Fruit fly (Drosophila melanogaster) whole organism, embryonic: ENCODE data around the gene CG31683.
A peak's percentile ranks its signal among the peaks of the same experiment; 100 is the strongest.

ENCODE experiments used
- ATbp ChIP-seq: fragments of 200-800 bp; sonication (Bioruptor generic); optimal IDR thresholded peaks from 2 replicates; lab custom pipeline; 2017; ENCODE audit warnings: missing biosample characterization, mild to moderate bottlenecking, missing genetic modification characterization, missing genetic modification reagents
- Adf1 ChIP-seq: fragments of 200-800 bp; sonication (Bioruptor generic); IDR thresholded peaks from 2 replicates; pipeline ENCODE4 v1.3.6; 2022; ENCODE audit warnings: missing biosample characterization, missing genetic modification characterization
- Awh ChIP-seq: fragments of 200-800 bp; sonication (Bioruptor generic); IDR thresholded peaks from 2 replicates; pipeline ENCODE4, ENCODE4 v1.3.6; 2022; ENCODE audit warnings: missing biosample characterization, missing genetic modification characterization
- Blimp-1 ChIP-seq: fragments of 200-800 bp; sonication (Bioruptor generic); optimal IDR thresholded peaks from 3 replicates; lab custom pipeline; 2018; ENCODE audit warnings: missing biosample characterization, missing genetic modification characterization, mild to moderate bottlenecking, moderate library complexity, missing genetic modification reagents
- CG10209 ChIP-seq: fragments of 200-800 bp; sonication (Bioruptor generic); optimal IDR thresholded peaks from 3 replicates; lab custom pipeline; 2017; ENCODE audit warnings: missing biosample characterization, mild to moderate bottlenecking, missing genetic modification characterization, missing genetic modification reagents
- CG10366 ChIP-seq: fragments of 200-800 bp; sonication (Bioruptor generic); IDR thresholded peaks from 2 replicates; pipeline ENCODE4 v1.3.6; 2022; ENCODE audit warnings: missing biosample characterization, missing genetic modification characterization
- CG10959 ChIP-seq: fragments of 200-800 bp; sonication (Bioruptor generic); IDR thresholded peaks from 2 replicates; pipeline ENCODE4 v1.3.6; 2022; ENCODE audit warnings: missing biosample characterization, missing genetic modification characterization
- CG11456 ChIP-seq: fragments of 200-800 bp; sonication (Bioruptor generic); IDR thresholded peaks from 3 replicates; pipeline ENCODE4 v1.3.6; 2022; ENCODE audit warnings: missing biosample characterization, missing genetic modification characterization
- CG12071 ChIP-seq: fragments of 200-800 bp; sonication (Bioruptor generic); optimal IDR thresholded peaks from 3 replicates; lab custom pipeline; 2018; ENCODE audit warnings: missing biosample characterization, mild to moderate bottlenecking, missing genetic modification characterization
- CG12942 ChIP-seq: fragments of 200-800 bp; sonication (Bioruptor generic); optimal IDR thresholded peaks from 3 replicates; lab custom pipeline; 2016; ENCODE audit warnings: missing biosample characterization, missing genetic modification characterization
- CG14710 ChIP-seq: fragments of 200-800 bp; sonication (Bioruptor generic); optimal IDR thresholded peaks from 3 replicates; lab custom pipeline; 2019; ENCODE audit warnings: missing biosample characterization, mild to moderate bottlenecking, missing genetic modification characterization, moderate library complexity
- CG15601 ChIP-seq: fragments of 200-800 bp; sonication (Bioruptor generic); optimal IDR thresholded peaks from 3 replicates; lab custom pipeline; 2019; ENCODE audit warnings: missing biosample characterization, mild to moderate bottlenecking, missing genetic modification characterization, moderate library complexity
- CG1602 ChIP-seq: fragments of 200-800 bp; sonication (Bioruptor generic); optimal IDR thresholded peaks from 3 replicates; lab custom pipeline; 2016; ENCODE audit warnings: missing biosample characterization, missing genetic modification characterization
- CG17612 ChIP-seq: fragments of 200-800 bp; sonication (Bioruptor generic); IDR thresholded peaks from 2 replicates; pipeline ENCODE4 v1.3.6; 2022; ENCODE audit warnings: missing biosample characterization, missing genetic modification characterization
- CG17829 ChIP-seq: fragments of 200-800 bp; optimal IDR thresholded peaks from 2 replicates; lab custom pipeline; 2019; ENCODE audit warnings: missing biosample characterization, mild to moderate bottlenecking, missing genetic modification characterization, moderate library complexity
- CG18262 ChIP-seq: fragments of 200-800 bp; optimal IDR thresholded peaks from 3 replicates; lab custom pipeline; 2019; ENCODE audit warnings: missing biosample characterization, mild to moderate bottlenecking, missing genetic modification characterization, moderate library complexity
- CG2678 ChIP-seq: fragments of 200-800 bp; sonication (Bioruptor generic); optimal IDR thresholded peaks from 3 replicates; lab custom pipeline; 2019; ENCODE audit warnings: missing biosample characterization, mild to moderate bottlenecking, missing genetic modification characterization, moderate library complexity
- CG2712 ChIP-seq: fragments of 200-800 bp; optimal IDR thresholded peaks from 3 replicates; lab custom pipeline; 2019; ENCODE audit warnings: missing biosample characterization, mild to moderate bottlenecking, missing genetic modification characterization, moderate library complexity
- CG4730 ChIP-seq: fragments of 200-800 bp; sonication (Bioruptor generic); IDR thresholded peaks from 2 replicates; pipeline ENCODE4 v1.3.6; 2022; ENCODE audit warnings: missing biosample characterization, missing genetic modification characterization
- CG4820 ChIP-seq: fragments of 200-800 bp; sonication (Bioruptor generic); optimal IDR thresholded peaks from 3 replicates; lab custom pipeline; 2016; ENCODE audit warnings: missing biosample characterization, missing genetic modification characterization
- CG6654 ChIP-seq: fragments of 200-800 bp; sonication (Bioruptor generic); optimal IDR thresholded peaks from 2 replicates; lab custom pipeline; 2017; ENCODE audit warnings: missing biosample characterization, mild to moderate bottlenecking, missing genetic modification characterization
- CG6689 ChIP-seq: fragments of 200-800 bp; sonication (Bioruptor generic); IDR thresholded peaks from 2 replicates; pipeline ENCODE4 v1.3.6; 2022; ENCODE audit warnings: missing biosample characterization, missing genetic modification characterization
- CG7271 ChIP-seq: fragments of 200-800 bp; sonication (Bioruptor generic); optimal IDR thresholded peaks from 2 replicates; lab custom pipeline; 2018; ENCODE audit warnings: missing biosample characterization, mild to moderate bottlenecking, missing genetic modification characterization, moderate library complexity
- CG7839 ChIP-seq: fragments of 200-800 bp; sonication (Bioruptor generic); optimal IDR thresholded peaks from 3 replicates; lab custom pipeline; 2018; ENCODE audit warnings: missing biosample characterization, mild to moderate bottlenecking, missing genetic modification characterization, moderate library complexity
- CG8924 ChIP-seq: fragments of 200-800 bp; optimal IDR thresholded peaks from 3 replicates; lab custom pipeline; 2019; ENCODE audit warnings: missing biosample characterization, mild to moderate bottlenecking, missing genetic modification characterization, moderate library complexity
- CG9876 ChIP-seq: fragments of 200-800 bp; sonication (Bioruptor generic); optimal IDR thresholded peaks from 2 replicates; lab custom pipeline; 2016; ENCODE audit warnings: missing biosample characterization, missing genetic modification characterization
- Camta ChIP-seq: fragments of 200-800 bp; sonication (Bioruptor generic); optimal IDR thresholded peaks from 2 replicates; lab custom pipeline; 2016; ENCODE audit warnings: missing biosample characterization, missing genetic modification characterization
- Hr51 ChIP-seq, 2 experiments: fragments of 200-800 bp; sonication (Bioruptor generic); optimal IDR thresholded peaks; 2 replicates in 1 of 2; 3 replicates in 1 of 2; lab custom pipeline; 2016 to 2018; ENCODE audit warnings: missing biosample characterization in 2 of 2, missing genetic modification characterization in 2 of 2, mild to moderate bottlenecking in 1 of 2, moderate library complexity in 1 of 2
- Lpt ChIP-seq: fragments of >200 bp; optimal IDR thresholded peaks from 2 replicates; lab custom pipeline; 2018; ENCODE audit warnings: missing biosample characterization, missing genetic modification characterization
- MTF-1 ChIP-seq: fragments of 200-800 bp; sonication (Bioruptor generic); optimal IDR thresholded peaks from 2 replicates; lab custom pipeline; 2018; ENCODE audit warnings: missing biosample characterization, mild to moderate bottlenecking, missing genetic modification characterization, borderline replicate concordance
- Rfx ChIP-seq: fragments of 200-800 bp; sonication (Bioruptor generic); IDR thresholded peaks from 2 replicates; pipeline ENCODE4 v1.3.6; 2022; ENCODE audit warnings: missing biosample characterization, missing genetic modification characterization
- Tbp ChIP-seq: fragments of >200 bp; optimal IDR thresholded peaks from 2 replicates; lab custom pipeline; 2018; ENCODE audit warnings: missing biosample characterization, missing genetic modification characterization
- Xrp1 ChIP-seq: fragments of 200-800 bp; sonication (Bioruptor generic); IDR thresholded peaks from 2 replicates; pipeline ENCODE4 v1.3.6; 2022; ENCODE audit warnings: missing biosample characterization, missing genetic modification characterization
- ap ChIP-seq: fragments of 200-800 bp; sonication (Bioruptor generic); IDR thresholded peaks from 2 replicates; pipeline ENCODE4 v1.3.6; 2022; ENCODE audit warnings: missing biosample characterization, missing genetic modification characterization
- bsh ChIP-seq, 2 experiments: fragments of 200-800 bp; sonication (Bioruptor generic); optimal IDR thresholded peaks; 2 replicates each; lab custom pipeline; 2017 to 2018; ENCODE audit warnings: mild to moderate bottlenecking in 2 of 2, missing biosample characterization in 2 of 2, missing genetic modification characterization in 2 of 2, moderate library complexity in 1 of 2
- cg ChIP-seq: fragments of 200-800 bp; sonication (Bioruptor generic); optimal IDR thresholded peaks from 3 replicates; lab custom pipeline; 2019; ENCODE audit warnings: missing biosample characterization, mild to moderate bottlenecking, missing genetic modification characterization, moderate library complexity
- ci ChIP-seq: fragments of 200-800 bp; sonication (Bioruptor generic); IDR thresholded peaks from 3 replicates; pipeline ENCODE4 v1.3.6; 2022; ENCODE audit warnings: missing biosample characterization, missing genetic modification characterization
- crol ChIP-seq: fragments of 200-800 bp; sonication (Bioruptor generic); IDR thresholded peaks from 2 replicates; pipeline ENCODE4 v1.3.6; 2022; ENCODE audit warnings: missing biosample characterization, missing genetic modification characterization
- dysf ChIP-seq: fragments of 200-800 bp; sonication (Bioruptor generic); IDR thresholded peaks from 3 replicates; pipeline ENCODE4 v1.3.6; 2022; ENCODE audit warnings: missing biosample characterization, missing genetic modification characterization
- knrl ChIP-seq: fragments of 200-800 bp; sonication (Bioruptor generic); IDR thresholded peaks from 3 replicates; pipeline ENCODE4 v1.3.6; 2022; ENCODE audit warnings: missing biosample characterization, missing genetic modification characterization; ENCODE audit not compliant: partially characterized antibody
- lab ChIP-seq: fragments of 200-800 bp; sonication (Bioruptor generic); optimal IDR thresholded peaks from 3 replicates; lab custom pipeline; 2017; ENCODE audit warnings: missing biosample characterization, missing genetic modification characterization, mild to moderate bottlenecking, moderate library complexity, missing genetic modification reagents
- lola ChIP-seq, 3 experiments: fragments of >200 bp in 2 of 3; fragments of 200-800 bp in 1 of 3; sonication (Bioruptor generic) in 1 of 3; optimal IDR thresholded peaks; 2 replicates each; lab custom pipeline; 2017 to 2019; ENCODE audit warnings: missing biosample characterization in 3 of 3, missing genetic modification characterization in 3 of 3, mild to moderate bottlenecking in 1 of 3, moderate library complexity in 1 of 3
- nau ChIP-seq: fragments of 200-800 bp; sonication (Bioruptor generic); optimal IDR thresholded peaks from 3 replicates; lab custom pipeline; 2017; ENCODE audit warnings: missing biosample characterization, mild to moderate bottlenecking, missing genetic modification characterization, missing genetic modification reagents
- nmo ChIP-seq: fragments of 200-800 bp; sonication (Bioruptor generic); optimal IDR thresholded peaks from 2 replicates; lab custom pipeline; 2018; ENCODE audit warnings: missing biosample characterization, mild to moderate bottlenecking, missing genetic modification characterization, moderate library complexity
- seq ChIP-seq: fragments of 200-800 bp; sonication (Bioruptor generic); IDR thresholded peaks from 2 replicates; pipeline ENCODE4 v1.3.6; 2022; ENCODE audit warnings: missing biosample characterization, missing genetic modification characterization
- sr ChIP-seq: fragments of 200-800 bp; sonication (Bioruptor generic); IDR thresholded peaks from 3 replicates; pipeline ENCODE4 v1.3.6; 2022; ENCODE audit warnings: missing biosample characterization, missing genetic modification characterization
- tin ChIP-seq: fragments of 200-800 bp; sonication (Bioruptor generic); optimal IDR thresholded peaks from 3 replicates; lab custom pipeline; 2016; ENCODE audit warnings: missing biosample characterization, missing genetic modification characterization
- vnd ChIP-seq: fragments of 200-800 bp; sonication (Bioruptor generic); IDR thresholded peaks from 3 replicates; pipeline ENCODE4 v1.3.6; 2022; ENCODE audit warnings: missing biosample characterization, missing genetic modification characterization; ENCODE audit not compliant: partially characterized antibody

The CG31683 gene

DNA sequence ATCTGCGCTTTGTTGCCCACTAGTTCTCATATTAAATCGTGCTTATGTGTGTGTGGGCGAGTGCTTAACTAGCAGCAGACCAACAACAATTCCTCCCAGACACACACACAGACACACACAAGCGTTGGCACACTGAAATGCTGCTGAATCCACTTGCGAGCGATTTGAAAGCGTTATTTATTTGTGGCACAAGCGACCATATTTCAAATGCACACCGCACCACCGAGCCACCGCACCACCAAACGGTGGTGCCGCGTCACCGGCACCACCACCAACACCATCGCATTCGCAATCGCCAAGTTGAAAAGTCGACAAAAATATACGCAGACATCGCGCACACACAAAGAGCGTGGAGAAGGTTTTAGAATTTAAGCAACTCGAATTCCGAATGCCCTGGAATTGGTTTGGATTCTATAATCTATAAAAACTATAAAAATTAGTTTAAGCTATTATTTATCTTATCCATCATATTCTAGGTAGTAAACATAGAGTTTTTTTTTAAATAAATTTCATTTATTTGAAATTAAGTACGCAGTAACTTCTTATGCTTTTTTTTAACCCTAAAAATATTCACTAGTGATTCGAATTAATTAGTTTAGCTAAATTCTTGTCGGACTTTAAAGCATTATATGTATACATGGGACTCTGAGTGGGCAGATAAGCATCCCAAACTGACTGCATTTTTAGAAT lies 28.9 kb upstream of the CG31683 start (continued):
- peak; percentile 8 for TF ChIP-seq CG8924 (tag; lab: Kevin White, UChicago)
- TF ChIP-seq CG10209 (GFP tag; lab: Kevin White, UChicago): no peak
- no peak for TF ChIP-seq CG10959 (GFP tag; lab: Robert Waterston, UW)
- peak; percentile 28 for TF ChIP-seq Blimp-1 (GFP tag; lab: Kevin White, UChicago)
- no peak for TF ChIP-seq Lpt
- TF ChIP-seq ap: no peak
- 0 out of 3 replicates have a peak, but pooled peaks have one; percentile 16 for TF ChIP-seq CG11456 (GFP tag; lab: Robert Waterston, UW)
- peak in 1 of 3 experiments; percentile 36 for TF ChIP-seq lola (GFP tag; optimal IDR thresholded peaks at IDR 0.05; lab: Kevin White, UChicago)
- no peak for TF ChIP-seq seq
- TF ChIP-seq lab (GFP tag; lab: Kevin White, UChicago): peak; percentile 13
- TF ChIP-seq CG15601 (tag; lab: Kevin White, UChicago): peak; percentile 44
- no peak for TF ChIP-seq Camta (GFP tag; lab: Kevin White, UChicago)
- TF ChIP-seq cg: peak; percentile 66
- TF ChIP-seq Awh (GFP tag; lab: Robert Waterston, UW): no peak
- TF ChIP-seq CG4730 (GFP tag; lab: Robert Waterston, UW): no peak
- peak; percentile 23 for TF ChIP-seq ATbp (GFP tag; lab: Kevin White, UChicago)
- no peak for TF ChIP-seq CG12071 (GFP tag; lab: Kevin White, UChicago)
- TF ChIP-seq Hr51 (GFP tag; optimal IDR thresholded peaks at IDR 0.05; lab: Kevin White, UChicago): peak in 1 of 2 experiments; percentile 51
- no peak for TF ChIP-seq CG7271 (tag; lab: Kevin White, UChicago)
- TF ChIP-seq vnd: no peak
- peak; percentile 76 for TF ChIP-seq crol (GFP tag; lab: Robert Waterston, UW)
- peak; percentile 48 for TF ChIP-seq CG2712 (tag; lab: Kevin White, UChicago)
- peak; percentile 2 for TF ChIP-seq CG14710 (tag; lab: Kevin White, UChicago)
- TF ChIP-seq CG18262 (tag; lab: Kevin White, UChicago): peak; percentile 53
- 0 out of 3 replicates have a peak, but pooled peaks have one; percentile 52 for TF ChIP-seq sr
- no peak for TF ChIP-seq Tbp (GFP tag; lab: Kevin White, UChicago)
- TF ChIP-seq CG6654 (GFP tag; lab: Kevin White, UChicago): no peak
- TF ChIP-seq CG2678 (tag; lab: Kevin White, UChicago): peak; percentile 41
- TF ChIP-seq CG17612 (GFP tag; lab: Robert Waterston, UW): no peak
- 0 out of 3 replicates have a peak, but pooled peaks have one; percentile 29 for TF ChIP-seq dysf (GFP tag; lab: Robert Waterston, UW)
- peak; percentile 62 for TF ChIP-seq nau (GFP tag; lab: Kevin White, UChicago)
- TF ChIP-seq ci: 0 out of 3 replicates have a peak, but pooled peaks have one; percentile 32
- no peak for TF ChIP-seq CG10366
- no peak for TF ChIP-seq tin
- TF ChIP-seq CG17829: peak; percentile 19
- peak in 1 of 2 experiments; percentile 58 for TF ChIP-seq bsh (GFP tag; optimal IDR thresholded peaks at IDR 0.05; lab: Kevin White, UChicago)
- 0 out of 2 replicates have a peak, but pooled peaks have one; percentile 10 for TF ChIP-seq Rfx
- no peak for TF ChIP-seq Adf1
- peak; percentile 32; the same call in 1 of the 2 replicates for TF ChIP-seq Xrp1
- TF ChIP-seq knrl: no peak
- TF ChIP-seq nmo (GFP tag; lab: Kevin White, UChicago): peak; percentile 52
- 0 out of 2 replicates have a peak, but pooled peaks have one; percentile 21 for TF ChIP-seq CG6689 (GFP tag; lab: Robert Waterston, UW)
- TF ChIP-seq CG9876: no peak
- TF ChIP-seq CG1602 (GFP tag; lab: Kevin White, UChicago): peak; percentile 7
- TF ChIP-seq CG12942 (GFP tag; lab: Kevin White, UChicago): no peak
- peak; percentile 37 for TF ChIP-seq CG7839 (tag; lab: Kevin White, UChicago)
- peak; percentile 70 for TF ChIP-seq MTF-1 (GFP tag; lab: Kevin White, UChicago)
- peak; percentile 25 for TF ChIP-seq CG4820
